Fruit fly (Drosophila melanogaster): ENCODE results near the gene CG7768.
A peak's percentile ranks its signal among the peaks of the same experiment; 100 is the strongest.

The CG7768 gene

DNA sequence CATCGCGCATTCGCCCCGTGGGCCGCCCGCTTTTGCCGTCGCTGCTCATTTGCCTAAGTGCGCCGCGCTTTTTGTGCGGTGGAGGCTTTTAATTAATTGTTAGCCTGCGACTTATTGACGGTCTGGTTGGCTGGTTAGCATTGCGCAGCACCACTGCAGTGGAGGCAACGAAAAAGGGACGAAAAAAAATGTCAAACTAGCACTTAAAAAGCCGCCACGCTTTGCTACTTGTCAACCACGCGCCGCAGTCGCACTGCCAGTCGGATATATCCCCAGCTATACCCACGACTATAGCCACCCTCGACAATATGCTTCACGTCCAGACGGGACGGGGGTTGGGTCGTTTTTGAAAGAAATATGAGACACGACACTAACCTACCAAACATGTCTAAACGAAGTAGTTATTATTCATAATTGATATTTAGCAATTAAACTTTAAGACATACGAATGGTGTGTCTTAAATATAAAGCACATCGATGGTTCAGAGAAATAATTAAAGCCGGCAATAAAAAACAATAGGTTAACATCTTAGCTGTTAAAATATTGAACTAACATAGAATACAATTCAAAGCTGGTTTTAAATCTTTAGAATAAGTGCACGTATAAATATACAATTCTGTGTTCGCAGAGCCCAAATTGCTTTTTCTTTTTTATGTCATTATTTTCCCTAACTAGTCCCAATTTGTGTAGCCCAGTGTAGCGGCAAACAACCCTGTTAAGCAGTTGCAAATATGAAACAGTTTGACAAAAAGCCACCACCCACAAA, 45.6 kb upstream of the CG7768 start:
- TF ChIP-seq CG17912 (GFP tag; optimal IDR thresholded peaks at IDR 0.05), result no peak
- no peak for TF ChIP-seq CrebB (tag; optimal IDR thresholded peaks at IDR 0.05)
- TF ChIP-seq wor (GFP tag; IDR thresholded peaks at IDR 0.05), result peak; percentile 52; the same call in 1 of the 2 replicates
- TF ChIP-seq row (GFP tag; IDR thresholded peaks at IDR 0.05), result peak; percentile 50; the same call in 2 of the 3 replicates
- TF ChIP-seq GATAe (GFP tag; conservative IDR thresholded peaks at IDR 0.05), result no peak
- TF ChIP-seq maf-S (GFP tag; optimal IDR thresholded peaks at IDR 0.05), result no peak
- TF ChIP-seq unc-4 (GFP tag; IDR thresholded peaks at IDR 0.05; ENCODE audit: partially characterized antibody), result no peak
- no peak for TF ChIP-seq Hmr (GFP tag; optimal IDR thresholded peaks at IDR 0.05)
- peak; percentile 12 for TF ChIP-seq CG16815 (GFP tag; optimal IDR thresholded peaks at IDR 0.05)
- TF ChIP-seq Ets97D (GFP tag; optimal IDR thresholded peaks at IDR 0.05), result no peak
- TF ChIP-seq Abd-B (GFP tag; optimal IDR thresholded peaks at IDR 0.05), result no peak
- no peak for TF ChIP-seq ttk (GFP tag; IDR thresholded peaks at IDR 0.05)
- TF ChIP-seq zf30C (GFP tag; optimal IDR thresholded peaks at IDR 0.05), result no peak
- no peak for TF ChIP-seq BtbVII (GFP tag; optimal IDR thresholded peaks at IDR 0.05)
- no peak for TF ChIP-seq danr (GFP tag; IDR thresholded peaks at IDR 0.05)
- no peak for TF ChIP-seq gce (GFP tag; IDR thresholded peaks at IDR 0.05)
- TF ChIP-seq B-H2 (GFP tag; optimal IDR thresholded peaks at IDR 0.05), result no peak
- peak; percentile 63 for TF ChIP-seq CG8924 (tag; optimal IDR thresholded peaks at IDR 0.05)
- no peak for TF ChIP-seq CG31388 (GFP tag; optimal IDR thresholded peaks at IDR 0.05)
- no peak for TF ChIP-seq E2f1 (GFP tag; IDR thresholded peaks at IDR 0.05)
- no peak for TF ChIP-seq wdn (GFP tag; IDR thresholded peaks at IDR 0.05)
- TF ChIP-seq HHEX (GFP tag; optimal IDR thresholded peaks at IDR 0.05), result peak; percentile 10
- TF ChIP-seq fd102C (GFP tag; optimal IDR thresholded peaks at IDR 0.05), result no peak
- no peak for TF ChIP-seq mirr (GFP tag; optimal IDR thresholded peaks at IDR 0.05)
- no peak for TF ChIP-seq p53 (GFP tag; optimal IDR thresholded peaks at IDR 0.05)
- no peak for TF ChIP-seq toy (GFP tag; IDR thresholded peaks at IDR 0.05)
- TF ChIP-seq CG1233 (GFP tag; optimal IDR thresholded peaks at IDR 0.05), result no peak
- TF ChIP-seq Xrp1 (GFP tag; IDR thresholded peaks at IDR 0.05), result peak; percentile 47; the same call in 1 of the 2 replicates
- no peak for TF ChIP-seq NFAT (GFP tag; IDR thresholded peaks at IDR 0.05)
- TF ChIP-seq dmrt11E (tag; optimal IDR thresholded peaks at IDR 0.05), result peak; percentile 60
- TF ChIP-seq CG30403 (GFP tag; optimal IDR thresholded peaks at IDR 0.05), result peak; percentile 19
- TF ChIP-seq h (optimal IDR thresholded peaks at IDR 0.05), result no peak
- no peak for TF ChIP-seq CG11695 (GFP tag; IDR thresholded peaks at IDR 0.05)
- no peak for TF ChIP-seq Sin3A (optimal IDR thresholded peaks at IDR 0.05)
- TF ChIP-seq Vsx1 (GFP tag; optimal IDR thresholded peaks at IDR 0.05), result no peak
- no peak for TF ChIP-seq CG14050 (GFP tag; IDR thresholded peaks at IDR 0.05)
- TF ChIP-seq CG17612 (GFP tag; IDR thresholded peaks at IDR 0.05), result no peak
- no peak for TF ChIP-seq caup (GFP tag; optimal IDR thresholded peaks at IDR 0.05; ENCODE audit: severe bottlenecking)
- no peak for TF ChIP-seq CG2889 (GFP tag; IDR thresholded peaks at IDR 0.05)
- TF ChIP-seq gt (GFP tag; IDR thresholded peaks at IDR 0.05), result no peak
- no peak for TF ChIP-seq CG8359 (GFP tag; optimal IDR thresholded peaks at IDR 0.05; ENCODE audit: borderline replicate concordance)
- TF ChIP-seq CG6689 (GFP tag; IDR thresholded peaks at IDR 0.05), result no peak
- TF ChIP-seq pum (GFP tag; optimal IDR thresholded peaks at IDR 0.05), result peak; percentile 8
- TF ChIP-seq CG2712 (tag; optimal IDR thresholded peaks at IDR 0.05), result peak; percentile 68
- TF ChIP-seq lbe (GFP tag; optimal IDR thresholded peaks at IDR 0.05), result no peak
- peak; percentile 47 for TF ChIP-seq fd96Cb (tag; optimal IDR thresholded peaks at IDR 0.05)
- TF ChIP-seq salm (tag; optimal IDR thresholded peaks at IDR 0.05), result no peak
- TF ChIP-seq tll (GFP tag; optimal IDR thresholded peaks at IDR 0.05), result no peak
- TF ChIP-seq Lpt (GFP tag; optimal IDR thresholded peaks at IDR 0.05), result no peak
- no peak for TF ChIP-seq MESR4 (GFP tag; optimal IDR thresholded peaks at IDR 0.05)
- no peak for TF ChIP-seq rib (GFP tag; IDR thresholded peaks at IDR 0.05)

All from whole organism, embryonic.